Worm (Caenorhabditis elegans): ENCODE measurements around the gene shk-1.

Gene shk-1

DNA sequence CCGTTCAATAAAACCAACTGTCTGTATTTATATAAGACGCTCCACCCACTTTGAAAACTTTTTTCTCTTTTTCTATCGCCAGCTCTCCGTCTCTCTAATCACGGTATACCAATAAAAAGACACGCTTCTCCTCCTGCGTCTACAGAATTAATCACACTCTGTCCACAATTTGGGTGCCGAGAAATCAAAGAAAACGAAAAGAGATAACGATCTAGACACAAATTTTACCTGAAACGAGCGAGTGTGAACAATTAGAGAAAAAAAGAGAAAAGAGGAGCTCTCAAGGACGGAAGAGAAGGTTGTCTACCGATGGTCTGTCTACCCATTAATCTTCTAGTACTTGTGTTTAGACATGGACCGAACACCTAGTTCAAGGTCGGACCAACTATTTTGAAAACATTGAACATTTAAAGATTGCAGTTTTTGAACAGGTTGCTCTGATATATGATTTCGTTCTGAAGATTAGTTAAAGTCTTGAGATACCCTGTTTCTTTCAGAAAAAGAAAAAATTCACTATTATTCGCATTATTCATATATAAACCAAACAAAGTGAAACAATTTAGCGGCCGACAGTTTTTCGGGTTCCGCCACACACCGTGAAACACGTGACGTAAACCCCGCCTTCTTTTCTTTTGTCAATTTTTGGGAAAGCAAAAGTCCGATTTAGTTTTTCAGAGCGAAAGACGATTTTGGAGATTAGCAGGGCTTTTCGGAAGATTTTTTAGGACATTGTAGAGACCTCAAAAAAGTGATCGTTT, 29.5 kb downstream of the shk-1 start, which contains the start of gene cyp-13A2 (continued):
- TF ChIP-seq pha-4 (tag; optimal IDR thresholded peaks at IDR 0.05) (peak; percentile 6), ceh-79 (tag; optimal IDR thresholded peaks at IDR 0.05) (no peak), snpc-3.4 (tag; optimal IDR thresholded peaks at IDR 0.05) (peak; percentile 86), B0336.3 (GFP tag; IDR thresholded peaks at IDR 0.05) (0 out of 2 replicates have a peak, but pooled peaks have one; percentile 27), egrh-3 (GFP tag; IDR thresholded peaks at IDR 0.05) (no peak), F33H1.4 (GFP tag; IDR thresholded peaks at IDR 0.05) (peak; percentile 24; the same call in 1 of the 2 replicates), ztf-26 (tag; optimal IDR thresholded peaks at IDR 0.05) (no peak), xnd-1 (tag; optimal IDR thresholded peaks at IDR 0.05) (no peak), attf-3 (GFP tag; conservative IDR thresholded peaks at IDR 0.05) (no peak), repo-1 (tag; optimal IDR thresholded peaks at IDR 0.05) (no peak), egl-18 (GFP tag; IDR thresholded peaks at IDR 0.05) (no peak), F10E7.11 (tag; optimal IDR thresholded peaks at IDR 0.05) (no peak), ztf-25 (GFP tag; IDR thresholded peaks at IDR 0.05) (no peak), mes-4 (tag; optimal IDR thresholded peaks at IDR 0.05) (no peak), attf-6 (GFP tag; IDR thresholded peaks at IDR 0.05) (no peak), F39B2.1 (GFP tag; IDR thresholded peaks at IDR 0.05) (no peak), nfya-1 (tag; optimal IDR thresholded peaks at IDR 0.05; ENCODE audit: borderline replicate concordance, insufficient read depth) (no peak), bed-1 (GFP tag; IDR thresholded peaks at IDR 0.05) (no peak), snpc-4 (GFP tag; optimal IDR thresholded peaks at IDR 0.05) (peak; percentile 93), snpc-4 (tag; optimal IDR thresholded peaks at IDR 0.05) (peak; percentile 94 to 98 (median 96)), somi-1 (GFP tag; optimal IDR thresholded peaks at IDR 0.05) (no peak), rpc-1 (optimal IDR thresholded peaks at IDR 0.05) (no peak), rpc-1 (tag; optimal IDR thresholded peaks at IDR 0.05) (peak; percentile 3), ceh-40 (GFP tag; IDR thresholded peaks at IDR 0.05) (no peak), madf-3 (GFP tag; IDR thresholded peaks at IDR 0.05) (no peak), tbp1 (GFP tag; optimal IDR thresholded peaks at IDR 0.05) (peak; percentile 57), nhr-90 (tag; optimal IDR thresholded peaks at IDR 0.05) (no peak), zfh-2 (GFP tag; conservative IDR thresholded peaks at IDR 0.05) (no peak), nfya-2 (GFP tag; IDR thresholded peaks at IDR 0.05) (no peak), Y53F4B.3 (GFP tag; IDR thresholded peaks at IDR 0.05) (no peak), hrde-1 (tag; optimal IDR thresholded peaks at IDR 0.05; ENCODE audit: borderline replicate concordance) (no peak), him-1 (tag; optimal IDR thresholded peaks at IDR 0.05) (peak; percentile 56), mxl-1 (tag; optimal IDR thresholded peaks at IDR 0.05) (no peak), atf-7 (tag; optimal IDR thresholded peaks at IDR 0.05) (no peak)

DNA sequence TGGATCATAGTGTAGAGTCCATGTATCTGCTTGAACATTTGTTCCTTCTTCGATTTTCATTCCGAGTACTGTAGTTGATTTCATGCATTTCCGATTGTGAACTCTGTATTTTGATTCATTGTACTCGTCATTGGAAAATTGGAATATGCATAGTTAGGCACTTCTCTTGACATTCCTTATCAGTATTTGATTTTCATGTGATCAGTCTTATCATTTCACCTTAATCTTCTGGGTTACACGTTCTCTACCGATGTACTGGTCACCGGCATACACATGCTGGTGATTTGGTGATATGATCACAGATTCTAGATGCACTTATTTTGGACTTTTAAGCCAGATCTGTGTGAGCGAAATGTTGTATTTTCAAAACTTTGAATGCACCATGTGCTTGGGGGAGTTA, 33.2 kb downstream of the shk-1 start:
- TF ChIP-seq ets-4 (GFP tag; optimal IDR thresholded peaks at IDR 0.05) (peak; percentile 53), nhr-80 (tag; optimal IDR thresholded peaks at IDR 0.05) (peak; percentile 90), cebp-1 (GFP tag; IDR thresholded peaks at IDR 0.05) (peak; percentile 7; the same call in 1 of the 2 replicates), cebp-1 (tag; optimal IDR thresholded peaks at IDR 0.05) (no peak), ztf-6 (GFP tag; IDR thresholded peaks at IDR 0.05) (no peak), ztf-22 (GFP tag; optimal IDR thresholded peaks at IDR 0.05) (peak; percentile 38), atf-7 (tag; optimal IDR thresholded peaks at IDR 0.05) (peak; percentile 66), tbx-9 (tag; optimal IDR thresholded peaks at IDR 0.05; ENCODE audit: borderline replicate concordance) (no peak)
